Worm (Caenorhabditis elegans): ENCODE measurements around the gene gfrp-1.

DNA sequence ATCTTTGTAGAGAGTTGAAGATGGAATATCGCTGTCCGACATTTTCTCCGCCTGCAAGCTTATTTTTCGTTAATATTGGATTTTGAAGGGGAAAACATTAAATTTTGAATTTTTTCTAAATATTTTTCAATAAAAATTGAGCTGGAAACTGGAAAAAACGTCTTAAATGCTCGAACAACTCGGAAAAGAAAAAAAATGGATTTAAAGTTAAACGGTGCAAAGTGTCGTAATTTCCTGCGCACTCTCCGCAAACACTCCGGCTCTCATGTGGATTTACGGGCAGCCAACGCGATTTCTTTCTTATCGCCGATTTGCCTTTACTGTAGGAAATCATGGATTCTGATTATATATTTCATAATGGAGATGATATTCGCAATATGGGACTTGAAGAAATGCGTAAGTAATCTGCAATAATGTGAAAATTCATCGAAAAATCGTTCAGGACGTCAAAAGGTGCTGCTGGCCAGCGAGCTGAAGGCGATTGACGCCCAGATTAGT is 36.9 kb downstream of the gfrp-1 start, which contains the start of the genes fnta-1 and cogc-8:
- TF ChIP-seq unc-62 (GFP tag; optimal IDR thresholded peaks at IDR 0.05) (no peak), jun-1 (tag; optimal IDR thresholded peaks at IDR 0.05) (no peak), nhr-11 (tag; optimal IDR thresholded peaks at IDR 0.05) (no peak), snpc-4 (tag; optimal IDR thresholded peaks at IDR 0.05) (no peak), ztf-11 (tag; optimal IDR thresholded peaks at IDR 0.05) (no peak), egl-27 (tag; optimal IDR thresholded peaks at IDR 0.05) (no peak)
